Worm (Caenorhabditis elegans) whole organism, L4/young adult: ENCODE measurements around the gene magu-2.
"Not testable (repeated sequence)": the region's sequence is repeated elsewhere in the genome, so short reads cannot be mapped to it uniquely, and the experiment has no call there.

ENCODE experiments used
- W03F9.2 ChIP-seq: fragments of 150-350 bp; optimal IDR thresholded peaks from 2 replicates; lab custom pipeline; 2014; ENCODE audit warnings: missing biosample characterization, missing genetic modification characterization
- dao-5 ChIP-seq: sonication (generic microtip); optimal IDR thresholded peaks from 2 replicates; lab custom pipeline; 2016; ENCODE audit warnings: missing genotype, missing genetic modification characterization, moderate library complexity, missing compliant biosample characterization
- him-1 ChIP-seq: sonication (generic microtip); optimal IDR thresholded peaks from 2 replicates; lab custom pipeline; 2016; ENCODE audit warnings: missing genotype, missing genetic modification reagents, missing genetic modification characterization, missing compliant biosample characterization

The magu-2 gene

ce11 chrV:8800978-8801559, at the start of gene magu-2:
Gene magu-2, minus strand, starts transcription at chrV:8801028.
- TF ChIP-seq dao-5 (tag; lab: Kevin White, UChicago) (no peak), W03F9.2 (tag; lab: Kevin White, UChicago) (no peak)

- TF ChIP-seq W03F9.2, him-1, dao-5 (tag; lab: Kevin White, UChicago): not testable (repeated sequence)
These were observed 34.5 kb upstream of the magu-2 start, which contains the start of gene F07B7.7 for ce11 chrV:8835311-8835710. Gene F07B7.7, plus strand, starts transcription at chrV:8835611.

ce11 chrV:8819855-8820254, 19.0 kb upstream of the magu-2 start, which contains the start of gene rpm-1:
Gene rpm-1, minus strand, starts transcription at chrV:8819955.
- not testable (repeated sequence) for TF ChIP-seq W03F9.2, him-1, dao-5 (tag; lab: Kevin White, UChicago)

DNA sequence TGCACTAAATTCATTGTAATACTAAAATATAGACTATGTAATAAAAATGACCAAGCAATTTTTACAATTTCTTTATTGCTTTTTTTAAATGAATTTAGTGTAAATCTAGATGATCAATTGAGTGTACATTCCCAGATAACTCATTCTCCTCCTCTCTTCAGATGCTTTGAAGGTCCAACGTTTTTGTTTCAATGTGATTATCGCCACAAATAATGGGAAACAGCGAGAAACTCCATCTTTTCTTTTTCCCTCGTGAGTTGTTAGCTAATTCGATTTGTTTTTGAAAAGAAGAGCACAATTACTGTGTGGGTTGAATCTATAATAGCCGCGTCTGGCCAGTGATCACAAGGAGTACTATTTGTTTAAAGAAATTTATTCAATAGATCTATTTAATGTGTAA, 4.2 kb upstream of the magu-2 start:
- no peak for TF ChIP-seq dao-5 (tag; lab: Kevin White, UChicago)
- TF ChIP-seq him-1 (tag; lab: Kevin White, UChicago): no peak
- no peak for TF ChIP-seq W03F9.2 (tag; lab: Kevin White, UChicago)

ce11 chrV:8802252-8802651, 1.4 kb upstream of the magu-2 start:
- no peak for TF ChIP-seq W03F9.2 (tag; lab: Kevin White, UChicago)
- TF ChIP-seq him-1 (tag; lab: Kevin White, UChicago): no peak
- no peak for TF ChIP-seq dao-5 (tag; lab: Kevin White, UChicago)

- TF ChIP-seq dao-5 (tag; lab: Kevin White, UChicago) (no peak), W03F9.2 (tag; lab: Kevin White, UChicago) (no peak), him-1 (tag; lab: Kevin White, UChicago) (no peak)
These were observed 1.5 kb downstream of the magu-2 start for ce11 chrV:8799293-8799812.

ce11 chrV:8798470-8798869, 2.4 kb downstream of the magu-2 start:
- no peak for TF ChIP-seq W03F9.2 (tag; lab: Kevin White, UChicago)
- TF ChIP-seq him-1 (tag; lab: Kevin White, UChicago): no peak
- TF ChIP-seq dao-5 (tag; lab: Kevin White, UChicago): no peak

DNA sequence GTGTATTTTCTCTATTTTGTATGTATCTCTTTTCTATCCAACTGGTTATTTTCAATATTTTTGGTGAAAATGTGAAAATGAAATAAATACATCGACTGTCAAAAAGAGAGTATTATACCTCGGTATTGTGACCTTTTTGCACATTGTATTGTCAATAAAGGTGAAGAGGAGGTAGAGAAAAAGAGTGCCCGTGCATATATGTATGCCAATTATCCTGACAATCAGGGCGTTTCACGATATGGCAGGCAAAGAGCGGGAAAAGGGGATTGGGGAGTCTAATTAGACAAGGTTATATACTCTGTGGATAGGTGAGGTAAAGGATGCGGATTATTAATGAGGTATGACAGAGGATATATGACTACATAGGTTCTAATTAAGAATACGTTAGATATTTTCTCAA, 3.9 kb downstream of the magu-2 start:
- no peak for TF ChIP-seq him-1 (tag; lab: Kevin White, UChicago)
- no peak for TF ChIP-seq W03F9.2 (tag; lab: Kevin White, UChicago)
- no peak for TF ChIP-seq dao-5 (tag; lab: Kevin White, UChicago)

- TF ChIP-seq W03F9.2 (tag; lab: Kevin White, UChicago) (no peak), dao-5 (tag; lab: Kevin White, UChicago) (no peak), him-1 (tag; lab: Kevin White, UChicago) (no peak)
These were observed 4.6 kb downstream of the magu-2 start for ce11 chrV:8796246-8796645.

DNA sequence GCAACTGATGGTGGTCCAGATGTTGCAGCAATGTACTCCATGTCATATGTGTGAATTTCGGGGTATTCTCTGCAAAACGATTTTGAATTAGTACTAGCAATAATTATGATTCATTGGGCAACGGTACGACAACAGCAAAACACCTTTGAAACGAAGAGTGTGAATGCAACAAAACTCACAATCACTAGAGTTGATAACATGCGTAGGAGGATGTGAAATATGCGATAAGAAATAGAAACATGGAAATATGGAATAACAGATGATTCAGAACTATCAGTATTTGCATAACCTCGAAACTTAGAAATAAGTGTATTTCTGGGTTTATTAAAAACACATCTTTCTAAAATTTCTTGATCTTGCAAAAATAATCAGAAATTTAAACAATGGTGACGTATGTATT, 5.3 kb downstream of the magu-2 start:
- TF ChIP-seq dao-5 (tag; lab: Kevin White, UChicago) (no peak), W03F9.2 (tag; lab: Kevin White, UChicago) (no peak), him-1 (tag; lab: Kevin White, UChicago) (no peak)

- TF ChIP-seq W03F9.2 (tag; lab: Kevin White, UChicago) (no peak), dao-5 (tag; lab: Kevin White, UChicago) (no peak)
These were observed 8.0 kb downstream of the magu-2 start for ce11 chrV:8792814-8793213.

DNA sequence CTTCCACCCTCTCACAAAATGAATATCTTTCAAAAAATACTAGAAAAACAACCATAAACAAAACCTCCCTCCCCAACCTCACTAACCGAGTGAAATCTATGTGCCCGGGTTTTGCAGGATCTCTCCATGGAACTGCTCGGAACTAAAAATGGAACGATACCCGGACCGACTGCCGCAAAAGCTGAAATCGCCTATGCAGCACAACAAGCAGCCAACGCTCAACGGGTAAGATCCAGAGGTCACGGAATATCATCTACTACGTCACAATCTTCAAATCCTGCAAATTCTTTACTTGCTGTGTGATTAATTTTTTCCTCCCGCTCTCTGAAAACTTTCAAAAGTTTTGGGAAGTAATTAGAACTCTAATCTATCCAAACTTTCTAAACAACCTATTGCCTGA, 11.5 kb downstream of the magu-2 start:
- no peak for TF ChIP-seq him-1 (tag; lab: Kevin White, UChicago)
- no peak for TF ChIP-seq dao-5 (tag; lab: Kevin White, UChicago)
- TF ChIP-seq W03F9.2 (tag; lab: Kevin White, UChicago): no peak

ce11 chrV:8786245-8786644, 14.6 kb downstream of the magu-2 start, which contains the start of gene sup-37:
Gene sup-37, plus strand, starts transcription at chrV:8786545.
- TF ChIP-seq him-1 (tag; lab: Kevin White, UChicago) (no peak), dao-5 (tag; lab: Kevin White, UChicago) (no peak), W03F9.2 (tag; lab: Kevin White, UChicago) (no peak)

DNA sequence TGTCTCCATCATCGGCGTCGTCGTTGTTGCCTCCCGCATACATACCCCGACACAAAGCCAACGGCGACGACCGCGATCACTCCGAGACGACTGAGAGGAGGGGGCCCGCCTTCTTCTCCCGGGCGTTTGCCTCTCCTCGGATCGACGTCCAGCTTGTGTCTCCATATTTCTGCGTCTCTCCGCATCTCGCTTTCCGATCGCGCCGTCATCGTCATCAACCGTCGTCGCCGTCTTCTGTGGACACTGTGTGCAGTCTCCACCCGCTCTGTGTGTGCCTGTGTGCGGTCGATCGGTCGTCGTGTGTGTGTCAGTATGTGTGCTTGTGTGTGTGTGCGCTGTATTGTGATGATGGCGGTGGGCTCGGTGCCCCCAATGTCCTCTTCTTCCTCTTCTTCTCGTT, 15.3 kb downstream of the magu-2 start:
- no peak for TF ChIP-seq W03F9.2 (tag; lab: Kevin White, UChicago)
- TF ChIP-seq him-1 (tag; lab: Kevin White, UChicago): no peak
- no peak for TF ChIP-seq dao-5 (tag; lab: Kevin White, UChicago)
